Worm (Caenorhabditis elegans) whole organism, L4/young adult: ENCODE data around the gene lgc-7.

Source experiments
- W03F9.2 ChIP-seq: fragments of 150-350 bp; optimal IDR thresholded peaks from 2 replicates; lab custom pipeline; 2014; ENCODE audit warnings: missing biosample characterization, missing genetic modification characterization
- dao-5 ChIP-seq: sonication (generic microtip); optimal IDR thresholded peaks from 2 replicates; lab custom pipeline; 2016; ENCODE audit warnings: missing genotype, missing genetic modification characterization, moderate library complexity, missing compliant biosample characterization
- him-1 ChIP-seq: sonication (generic microtip); optimal IDR thresholded peaks from 2 replicates; lab custom pipeline; 2016; ENCODE audit warnings: missing genotype, missing genetic modification reagents, missing genetic modification characterization, missing compliant biosample characterization

The lgc-7 gene

ce11 chrIV:14754912-14755311, 45.5 kb downstream of the lgc-7 start, which contains the start of gene Y57G11C.499:
TSS of gene Y57G11C.499 (minus strand) at chrIV:14754934.
- TF ChIP-seq dao-5 (tag; lab: Kevin White, UChicago) (no peak), him-1 (tag; lab: Kevin White, UChicago) (no peak), W03F9.2 (tag; lab: Kevin White, UChicago) (no peak)

ce11 chrIV:14757786-14758185, 48.4 kb downstream of the lgc-7 start:
- TF ChIP-seq him-1 (tag; lab: Kevin White, UChicago) (no peak), dao-5 (tag; lab: Kevin White, UChicago) (no peak), W03F9.2 (tag; lab: Kevin White, UChicago) (no peak)

ce11 chrIV:14759662-14760061, 50.3 kb downstream of the lgc-7 start:
- TF ChIP-seq him-1 (tag; lab: Kevin White, UChicago) (no peak), W03F9.2 (tag; lab: Kevin White, UChicago) (no peak), dao-5 (tag; lab: Kevin White, UChicago) (no peak)

ce11 chrIV:14760845-14761244, 51.5 kb downstream of the lgc-7 start, which contains the start of gene ptp-5.2:
TSS of gene ptp-5.2 (minus strand) at chrIV:14760945.
- TF ChIP-seq him-1 (tag; lab: Kevin White, UChicago) (no peak), W03F9.2 (tag; lab: Kevin White, UChicago) (no peak), dao-5 (tag; lab: Kevin White, UChicago) (no peak)

- TF ChIP-seq W03F9.2 (tag; lab: Kevin White, UChicago) (no peak), him-1 (tag; lab: Kevin White, UChicago) (no peak), dao-5 (tag; lab: Kevin White, UChicago) (no peak)
These were observed 54.7 kb downstream of the lgc-7 start for ce11 chrIV:14763938-14764718.
